Worm (Caenorhabditis elegans) whole organism, L2 larva: ENCODE data around the gene ptr-18.

Experiments
- ama-1 ChIP-seq: fragments of 150-350 bp; optimal IDR thresholded peaks from 2 replicates; lab custom pipeline; 2018; ENCODE audit warnings: inconsistent platforms
- blmp-1 ChIP-seq: sonication (generic microtip); optimal IDR thresholded peaks from 2 replicates; lab custom pipeline; 2017; ENCODE audit warnings: missing genetic modification characterization, mild to moderate bottlenecking, missing compliant biosample characterization, antibody characterized with exemption, moderate library complexity; ENCODE audit not compliant: insufficient read depth
- ceh-82 ChIP-seq: fragments of 150-350 bp; optimal IDR thresholded peaks from 2 replicates; lab custom pipeline; 2014; ENCODE audit warnings: missing biosample characterization, missing genetic modification characterization
- fos-1 ChIP-seq: fragments of 150-350 bp; optimal IDR thresholded peaks from 2 replicates; lab custom pipeline; 2014; ENCODE audit warnings: missing biosample characterization, missing genetic modification characterization
- lin-13 ChIP-seq: fragments of 150-350 bp; optimal IDR thresholded peaks from 2 replicates; lab custom pipeline; 2014; ENCODE audit warnings: missing biosample characterization, missing genetic modification reagents, missing genetic modification characterization
- mab-5 ChIP-seq: fragments of 150-350 bp; optimal IDR thresholded peaks from 2 replicates; lab custom pipeline; 2014; ENCODE audit warnings: missing biosample characterization, missing genetic modification characterization
- nhr-10 ChIP-seq: sonication (generic microtip); optimal IDR thresholded peaks from 2 replicates; lab custom pipeline; 2017; ENCODE audit warnings: missing biosample characterization, missing genetic modification characterization
- unc-39 ChIP-seq: fragments of 150-350 bp; optimal IDR thresholded peaks from 2 replicates; lab custom pipeline; 2014; ENCODE audit warnings: missing biosample characterization, missing genetic modification characterization
- ztf-4 ChIP-seq: fragments of 150-350 bp; optimal IDR thresholded peaks from 2 replicates; lab custom pipeline; 2014; ENCODE audit warnings: missing biosample characterization, missing genetic modification characterization

- TF ChIP-seq ztf-4 (tag; lab: Kevin White, UChicago) (no peak), ama-1 (lab: Kevin White, UChicago) (no peak), blmp-1 (tag; lab: Kevin White, UChicago) (no peak), fos-1 (tag; lab: Kevin White, UChicago) (peak; percentile 61), mab-5 (tag; lab: Kevin White, UChicago) (no peak), unc-39 (tag; lab: Kevin White, UChicago) (no peak), lin-13 (GFP tag; lab: Kevin White, UChicago) (peak; percentile 10), nhr-10 (no peak), ceh-82 (tag; lab: Kevin White, UChicago) (no peak)
Measured at ce11 chrII:12996249-12996648, 30.9 kb downstream of the ptr-18 start, which contains the start of gene hphd-1.
